Fruit fly (Drosophila melanogaster) whole organism, embryonic: Measurements from ENCODE around the gene Mics1.

Source experiments
- ATbp ChIP-seq: fragments of 200-800 bp; sonication (Bioruptor generic); optimal IDR thresholded peaks from 2 replicates; lab custom pipeline; 2017; ENCODE audit warnings: missing biosample characterization, mild to moderate bottlenecking, missing genetic modification characterization, missing genetic modification reagents
- Aef1 ChIP-seq: fragments of 200-800 bp; sonication (Bioruptor generic); IDR thresholded peaks from 3 replicates; pipeline ENCODE4 v1.3.6; 2022; ENCODE audit warnings: missing biosample characterization, missing genetic modification characterization
- Bgb ChIP-seq: fragments of 200-800 bp; sonication (Bioruptor generic); IDR thresholded peaks from 2 replicates; pipeline ENCODE4 v1.3.6; 2022; ENCODE audit warnings: missing biosample characterization, missing genetic modification characterization; ENCODE audit not compliant: partially characterized antibody
- CG10147 ChIP-seq: fragments of 200-800 bp; sonication (Bioruptor generic); optimal IDR thresholded peaks from 2 replicates; lab custom pipeline; 2019; ENCODE audit warnings: missing biosample characterization, mild to moderate bottlenecking, missing genetic modification characterization, moderate library complexity
- CG1024 ChIP-seq: fragments of 200-800 bp; sonication (Bioruptor generic); IDR thresholded peaks from 2 replicates; pipeline ENCODE4 v1.3.6; 2022; ENCODE audit warnings: missing biosample characterization, missing genetic modification characterization
- CG10462 ChIP-seq: fragments of 200-800 bp; sonication (Bioruptor generic); optimal IDR thresholded peaks from 2 replicates; lab custom pipeline; 2016; ENCODE audit warnings: missing biosample characterization, missing genetic modification characterization
- CG10654 ChIP-seq: fragments of 200-800 bp; sonication (Bioruptor generic); optimal IDR thresholded peaks from 2 replicates; lab custom pipeline; 2016; ENCODE audit warnings: missing biosample characterization, missing genetic modification characterization
- CG11504 ChIP-seq: fragments of 200-800 bp; sonication (Bioruptor generic); optimal IDR thresholded peaks from 3 replicates; lab custom pipeline; 2019; ENCODE audit warnings: missing biosample characterization, mild to moderate bottlenecking, missing genetic modification characterization, moderate library complexity
- CG12659 ChIP-seq: fragments of 200-800 bp; sonication (Bioruptor generic); optimal IDR thresholded peaks from 3 replicates; lab custom pipeline; 2017; ENCODE audit warnings: mild to moderate bottlenecking, missing biosample characterization, missing genetic modification reagents, missing genetic modification characterization
- CG14860 ChIP-seq: fragments of 200-800 bp; sonication (Bioruptor generic); IDR thresholded peaks from 3 replicates; pipeline ENCODE4 v1.3.6; 2022; ENCODE audit warnings: missing biosample characterization, missing genetic modification characterization; ENCODE audit not compliant: partially characterized antibody
- CG15073 ChIP-seq: fragments of 200-800 bp; sonication (Bioruptor generic); optimal IDR thresholded peaks from 2 replicates; lab custom pipeline; 2016; ENCODE audit warnings: missing biosample characterization, missing genetic modification characterization
- CG5953 ChIP-seq: fragments of 200-800 bp; sonication (Bioruptor generic); IDR thresholded peaks from 2 replicates; pipeline ENCODE4 v1.3.6; 2022; ENCODE audit warnings: missing biosample characterization, missing genetic modification characterization
- CG8089 ChIP-seq: fragments of 200-800 bp; sonication (Bioruptor generic); optimal IDR thresholded peaks from 3 replicates; lab custom pipeline; 2016; ENCODE audit warnings: missing biosample characterization, missing genetic modification characterization
- CG8388 ChIP-seq: fragments of 200-800 bp; sonication (Bioruptor generic); optimal IDR thresholded peaks from 2 replicates; lab custom pipeline; 2019; ENCODE audit warnings: missing biosample characterization, mild to moderate bottlenecking, missing genetic modification characterization, moderate library complexity
- CG8944 ChIP-seq: fragments of 200-800 bp; sonication (Bioruptor generic); optimal IDR thresholded peaks from 3 replicates; lab custom pipeline; 2016; ENCODE audit warnings: missing biosample characterization, missing genetic modification characterization
- CG9437 ChIP-seq: fragments of 200-800 bp; sonication (Bioruptor generic); optimal IDR thresholded peaks from 2 replicates; lab custom pipeline; 2018; ENCODE audit warnings: missing biosample characterization, mild to moderate bottlenecking, missing genetic modification characterization
- CG9609 ChIP-seq: fragments of 200-800 bp; sonication (Bioruptor generic); optimal IDR thresholded peaks from 3 replicates; lab custom pipeline; 2016; ENCODE audit warnings: missing biosample characterization, missing genetic modification characterization
- Chrac-16 ChIP-seq: fragments of 200-800 bp; sonication (Bioruptor generic); optimal IDR thresholded peaks from 3 replicates; lab custom pipeline; 2016; ENCODE audit warnings: missing biosample characterization, missing genetic modification characterization
- Dek ChIP-seq: fragments of 200-800 bp; sonication (Bioruptor generic); optimal IDR thresholded peaks from 3 replicates; lab custom pipeline; 2019; ENCODE audit warnings: missing biosample characterization, mild to moderate bottlenecking, missing genetic modification characterization, moderate library complexity
- Dip3 ChIP-seq: fragments of 200-800 bp; sonication (Bioruptor generic); optimal IDR thresholded peaks from 3 replicates; lab custom pipeline; 2016; ENCODE audit warnings: missing biosample characterization, missing genetic modification characterization
- Eip74EF ChIP-seq, 2 experiments: fragments of 200-800 bp in 1 of 2; fragments of >200 bp in 1 of 2; sonication (Bioruptor generic) in 1 of 2; optimal IDR thresholded peaks; 2 replicates each; lab custom pipeline; 2017 to 2019; ENCODE audit warnings: missing biosample characterization in 2 of 2, missing genetic modification characterization in 2 of 2, mild to moderate bottlenecking in 1 of 2, moderate library complexity in 1 of 2
- Fer1 ChIP-seq: fragments of 200-800 bp; sonication (Bioruptor generic); optimal IDR thresholded peaks from 2 replicates; lab custom pipeline; 2017; ENCODE audit warnings: missing biosample characterization, mild to moderate bottlenecking, missing genetic modification characterization
- GATAe ChIP-seq: fragments of 200-800 bp; sonication (Bioruptor generic); conservative IDR thresholded peaks from 2 replicates; pipeline ENCODE4 v1.3.6; 2022; ENCODE audit warnings: missing biosample characterization, missing genetic modification characterization
- Hr39 ChIP-seq: fragments of >200 bp; optimal IDR thresholded peaks from 2 replicates; lab custom pipeline; 2017
- Kr ChIP-seq: fragments of 200-800 bp; sonication (Bioruptor generic); optimal IDR thresholded peaks from 2 replicates; lab custom pipeline; 2017; ENCODE audit warnings: missing biosample characterization, mild to moderate bottlenecking, missing genetic modification characterization
- MTF-1 ChIP-seq: fragments of 200-800 bp; sonication (Bioruptor generic); optimal IDR thresholded peaks from 2 replicates; lab custom pipeline; 2018; ENCODE audit warnings: missing biosample characterization, mild to moderate bottlenecking, missing genetic modification characterization, borderline replicate concordance
- Mrtf ChIP-seq: fragments of 200-800 bp; sonication (Bioruptor generic); IDR thresholded peaks from 3 replicates; pipeline ENCODE4 v1.3.6; 2022; ENCODE audit warnings: missing biosample characterization, missing genetic modification characterization
- Scr ChIP-seq: fragments of 200-800 bp; sonication (Bioruptor generic); IDR thresholded peaks from 2 replicates; pipeline ENCODE4 v1.3.6; 2022; ENCODE audit warnings: missing biosample characterization, missing genetic modification characterization; ENCODE audit not compliant: partially characterized antibody
- ab ChIP-seq: fragments of 200-800 bp; sonication (Bioruptor generic); optimal IDR thresholded peaks from 2 replicates; lab custom pipeline; 2016; ENCODE audit warnings: missing biosample characterization, missing genetic modification characterization
- al ChIP-seq: fragments of 200-800 bp; sonication (Bioruptor generic); IDR thresholded peaks from 2 replicates; pipeline ENCODE4 v1.3.6; 2022; ENCODE audit warnings: missing biosample characterization, missing genetic modification characterization
- ash1 ChIP-seq: fragments of 200-800 bp; sonication (Bioruptor generic); optimal IDR thresholded peaks from 2 replicates; lab custom pipeline; 2018; ENCODE audit warnings: missing biosample characterization, mild to moderate bottlenecking, missing genetic modification characterization
- bsh ChIP-seq, 2 experiments: fragments of 200-800 bp; sonication (Bioruptor generic); optimal IDR thresholded peaks; 2 replicates each; lab custom pipeline; 2017 to 2018; ENCODE audit warnings: mild to moderate bottlenecking in 2 of 2, missing biosample characterization in 2 of 2, missing genetic modification characterization in 2 of 2, moderate library complexity in 1 of 2
- chinmo ChIP-seq: fragments of 200-800 bp; sonication (Bioruptor generic); IDR thresholded peaks from 4 replicates; pipeline ENCODE4 v1.3.6; 2022; ENCODE audit warnings: missing biosample characterization, missing genetic modification characterization; ENCODE audit not compliant: partially characterized antibody
- chm ChIP-seq: fragments of 200-800 bp; sonication (Bioruptor generic); IDR thresholded peaks from 2 replicates; pipeline ENCODE4 v1.3.6; 2022; ENCODE audit warnings: missing biosample characterization, missing genetic modification characterization
- corto ChIP-seq: fragments of 200-800 bp; sonication (Bioruptor generic); optimal IDR thresholded peaks from 2 replicates; lab custom pipeline; 2016; ENCODE audit warnings: missing biosample characterization, mild to moderate bottlenecking, missing genetic modification characterization, moderate library complexity
- eve ChIP-seq, 2 experiments: fragments of >200 bp; optimal IDR thresholded peaks; 2 replicates each; lab custom pipeline; 2017; ENCODE audit warnings: missing biosample characterization in 2 of 2, missing genetic modification characterization in 2 of 2
- eyg ChIP-seq: fragments of 200-800 bp; sonication (Bioruptor generic); optimal IDR thresholded peaks from 3 replicates; lab custom pipeline; 2016; ENCODE audit warnings: missing biosample characterization, missing genetic modification characterization
- gce ChIP-seq: fragments of 200-800 bp; sonication (Bioruptor generic); IDR thresholded peaks from 3 replicates; pipeline ENCODE4 v1.3.6; 2022; ENCODE audit warnings: missing biosample characterization, missing genetic modification characterization
- gt ChIP-seq: fragments of 200-800 bp; sonication (Bioruptor generic); IDR thresholded peaks from 2 replicates; pipeline ENCODE4 v1.3.6; 2022; ENCODE audit warnings: missing biosample characterization, missing genetic modification characterization
- kay ChIP-seq: fragments of 200-800 bp; sonication (Bioruptor generic); optimal IDR thresholded peaks from 2 replicates; lab custom pipeline; 2016; ENCODE audit warnings: missing biosample characterization, missing genetic modification characterization
- mld ChIP-seq: fragments of 200-800 bp; sonication (Bioruptor generic); IDR thresholded peaks from 3 replicates; pipeline ENCODE4 v1.3.6; 2022; ENCODE audit warnings: missing biosample characterization, missing genetic modification characterization; ENCODE audit not compliant: partially characterized antibody
- oc ChIP-seq: fragments of 200-800 bp; sonication (Bioruptor generic); optimal IDR thresholded peaks from 2 replicates; lab custom pipeline; 2018; ENCODE audit warnings: missing biosample characterization, mild to moderate bottlenecking, missing genetic modification characterization, moderate library complexity
- onecut ChIP-seq: fragments of 200-800 bp; sonication (Bioruptor generic); IDR thresholded peaks from 2 replicates; pipeline ENCODE4 v1.3.6; 2022; ENCODE audit warnings: missing biosample characterization, missing genetic modification characterization
- p53 ChIP-seq: fragments of 200-800 bp; sonication (Bioruptor generic); optimal IDR thresholded peaks from 2 replicates; lab custom pipeline; 2016; ENCODE audit warnings: missing biosample characterization, missing genetic modification characterization
- pnt ChIP-seq: fragments of 200-800 bp; sonication (Bioruptor generic); optimal IDR thresholded peaks from 3 replicates; lab custom pipeline; 2016; ENCODE audit warnings: missing biosample characterization, missing genetic modification characterization
- sc ChIP-seq, 3 experiments: fragments of >200 bp in 2 of 3; fragments of 200-800 bp in 1 of 3; sonication (Bioruptor generic) in 1 of 3; optimal IDR thresholded peaks; 2 replicates in 2 of 3; 3 replicates in 1 of 3; lab custom pipeline; 2017; ENCODE audit warnings: mild to moderate bottlenecking in 1 of 3, missing biosample characterization in 1 of 3, missing genetic modification characterization in 1 of 3, missing genetic modification reagents in 1 of 3
- sisA ChIP-seq: fragments of 200-800 bp; sonication (Bioruptor generic); IDR thresholded peaks from 2 replicates; pipeline ENCODE4 v1.3.6; 2022; ENCODE audit warnings: missing biosample characterization, missing genetic modification characterization
- slp2 ChIP-seq: fragments of 200-800 bp; sonication (Bioruptor generic); optimal IDR thresholded peaks from 2 replicates; lab custom pipeline; 2016; ENCODE audit warnings: missing biosample characterization, missing genetic modification characterization
- trh ChIP-seq: fragments of 200-800 bp; sonication (Bioruptor generic); optimal IDR thresholded peaks from 2 replicates; lab custom pipeline; 2016; ENCODE audit warnings: missing biosample characterization, missing genetic modification characterization
- z ChIP-seq: fragments of 200-800 bp; sonication (Bioruptor generic); IDR thresholded peaks from 3 replicates; pipeline ENCODE4 v1.3.6; 2022; ENCODE audit warnings: missing biosample characterization, missing genetic modification characterization
- zen ChIP-seq: fragments of 200-800 bp; sonication (Bioruptor generic); optimal IDR thresholded peaks from 3 replicates; lab custom pipeline; 2018; ENCODE audit warnings: missing biosample characterization, mild to moderate bottlenecking, missing genetic modification characterization, moderate library complexity

Gene Mics1

DNA sequence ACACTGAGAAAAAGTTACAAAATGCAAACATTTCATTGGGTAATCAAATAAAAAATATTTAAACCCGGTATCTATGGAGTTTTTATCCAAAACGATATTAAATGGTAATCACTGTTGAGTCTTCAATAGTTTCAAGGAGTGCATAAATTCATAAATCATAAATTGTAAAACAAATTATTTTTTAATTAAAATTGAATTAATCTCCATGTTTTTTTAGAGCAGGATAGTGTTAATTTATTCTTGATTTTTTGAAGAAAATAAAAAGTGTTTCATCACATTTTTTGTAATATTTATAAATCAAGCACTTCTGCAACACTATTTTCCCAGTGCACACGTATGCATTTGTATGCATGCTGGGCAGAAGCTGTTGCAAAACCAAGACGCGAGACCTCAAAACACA lies 11.3 kb downstream of the Mics1 start (continued):
- TF ChIP-seq sisA (GFP tag; lab: Robert Waterston, UW) (peak; percentile 45), CG9437 (GFP tag; lab: Kevin White, UChicago) (peak; percentile 73), CG14860 (GFP tag; lab: Robert Waterston, UW) (no peak), bsh (GFP tag; optimal IDR thresholded peaks at IDR 0.05; lab: Kevin White, UChicago) (no peak), CG8388 (GFP tag; lab: Kevin White, UChicago) (peak; percentile 66), GATAe (GFP tag; lab: Robert Waterston, UW) (no peak), al (GFP tag; lab: Robert Waterston, UW) (no peak), chm (no peak), Eip74EF (GFP tag; optimal IDR thresholded peaks at IDR 0.05; lab: Kevin White, UChicago) (peak in 1 of 2 experiments; percentile 52), oc (tag; lab: Kevin White, UChicago) (no peak), CG5953 (GFP tag; lab: Robert Waterston, UW) (no peak), kay (GFP tag; lab: Kevin White, UChicago) (no peak), CG10654 (peak; percentile 43), pnt (GFP tag; lab: Kevin White, UChicago) (no peak), CG12659 (GFP tag; lab: Kevin White, UChicago) (peak; percentile 68), mld (GFP tag; lab: Robert Waterston, UW) (no peak), CG9609 (GFP tag; lab: Kevin White, UChicago) (no peak), Hr39 (lab: Kevin White, UChicago) (no peak), CG15073 (GFP tag; lab: Kevin White, UChicago) (no peak), z (GFP tag; lab: Robert Waterston, UW) (no peak), Bgb (GFP tag; lab: Robert Waterston, UW) (no peak), Mrtf (GFP tag; lab: Robert Waterston, UW) (no peak), trh (GFP tag; lab: Kevin White, UChicago) (no peak), gce (GFP tag; lab: Robert Waterston, UW) (0 out of 3 replicates have a peak, but pooled peaks have one; percentile 10), chinmo (GFP tag; lab: Robert Waterston, UW) (no peak), CG8944 (GFP tag; lab: Kevin White, UChicago) (no peak), ab (no peak), gt (GFP tag; lab: Robert Waterston, UW) (no peak), Scr (GFP tag; lab: Robert Waterston, UW) (no peak), p53 (no peak), MTF-1 (GFP tag; lab: Kevin White, UChicago) (no peak), Dip3 (GFP tag; lab: Kevin White, UChicago) (no peak), corto (GFP tag; lab: Kevin White, UChicago) (peak; percentile 30), Dek (tag; lab: Kevin White, UChicago) (no peak), CG1024 (no peak), ATbp (GFP tag; lab: Kevin White, UChicago) (peak; percentile 63), CG10462 (GFP tag; lab: Kevin White, UChicago) (no peak), Chrac-16 (peak; percentile 31), Fer1 (GFP tag; lab: Kevin White, UChicago) (no peak), eyg (GFP tag; lab: Kevin White, UChicago) (no peak), sc (optimal IDR thresholded peaks at IDR 0.05; lab: Kevin White, UChicago) (no peak), sc (GFP tag; optimal IDR thresholded peaks at IDR 0.05; lab: Kevin White, UChicago) (peak; percentile 13), ash1 (GFP tag; lab: Kevin White, UChicago) (no peak), zen (tag; lab: Kevin White, UChicago) (no peak), Kr (GFP tag; lab: Kevin White, UChicago) (no peak), slp2 (no peak), onecut (GFP tag; lab: Robert Waterston, UW) (no peak), Aef1 (GFP tag; lab: Robert Waterston, UW) (no peak), CG11504 (peak; percentile 90), CG8089 (GFP tag; lab: Kevin White, UChicago) (no peak), eve (GFP tag; optimal IDR thresholded peaks at IDR 0.05; lab: Kevin White, UChicago) (peak in 1 of 2 experiments; percentile 50), CG10147 (GFP tag; lab: Kevin White, UChicago) (peak; percentile 9)
